Worm (Caenorhabditis elegans) whole organism, mixed stage, embryonic: ENCODE results near the gene F20A1.8.

ENCODE experiments used
- M03D4.4 ChIP-seq: sonication (generic microtip); optimal IDR thresholded peaks from 2 replicates; lab custom pipeline; 2017; ENCODE audit warnings: mild to moderate bottlenecking, missing genetic modification characterization, missing compliant biosample characterization
- blmp-1 ChIP-seq: fragments of 150-350 bp; optimal IDR thresholded peaks from 2 replicates; lab custom pipeline; 2014; ENCODE audit warnings: missing biosample characterization, missing genetic modification characterization
- nhr-237 ChIP-seq: fragments of 150-350 bp; optimal IDR thresholded peaks from 2 replicates; lab custom pipeline; 2014; ENCODE audit warnings: missing biosample characterization, missing genetic modification characterization
- nhr-76 ChIP-seq: sonication (generic microtip); optimal IDR thresholded peaks from 2 replicates; lab custom pipeline; 2017; ENCODE audit warnings: missing biosample characterization, missing genetic modification characterization
- snpc-4 ChIP-seq: fragments of 150-350 bp; optimal IDR thresholded peaks from 2 replicates; lab custom pipeline; 2014; ENCODE audit warnings: missing biosample characterization, missing genetic modification characterization
- unc-39 ChIP-seq: fragments of 150-350 bp; optimal IDR thresholded peaks from 2 replicates; lab custom pipeline; 2014; ENCODE audit warnings: missing biosample characterization, missing genetic modification characterization

- TF ChIP-seq unc-39 (tag; lab: Kevin White, UChicago): no peak
- TF ChIP-seq M03D4.4 (tag; lab: Kevin White, UChicago): no peak
- TF ChIP-seq nhr-76 (tag; lab: Kevin White, UChicago): no peak
- TF ChIP-seq nhr-237 (tag; lab: Kevin White, UChicago): no peak
- TF ChIP-seq blmp-1: no peak
- no peak for TF ChIP-seq snpc-4 (tag; lab: Kevin White, UChicago)
Measured at ce11 chrV:7009461-7009860, 38.0 kb downstream of the F20A1.8 start, which contains the start of gene C33G8.2.
